Fruit fly (Drosophila melanogaster) whole organism, embryonic: ENCODE results near the gene CG14015.

Experiments used
- Antp ChIP-seq: fragments of 200-800 bp; sonication (Bioruptor generic); optimal IDR thresholded peaks from 3 replicates; lab custom pipeline; 2016; ENCODE audit warnings: missing biosample characterization, missing genetic modification characterization
- CG10979 ChIP-seq: fragments of 200-800 bp; sonication (Bioruptor generic); optimal IDR thresholded peaks from 2 replicates; lab custom pipeline; 2018; ENCODE audit warnings: missing biosample characterization, mild to moderate bottlenecking, missing genetic modification characterization, moderate library complexity
- CG11696 ChIP-seq: fragments of 200-800 bp; sonication (Bioruptor generic); IDR thresholded peaks from 2 replicates; pipeline ENCODE4 v1.3.6; 2022; ENCODE audit warnings: missing biosample characterization, missing genetic modification characterization
- CG12236 ChIP-seq: fragments of 200-800 bp; sonication (Bioruptor generic); optimal IDR thresholded peaks from 2 replicates; lab custom pipeline; 2016; ENCODE audit warnings: missing biosample characterization, missing genetic modification characterization
- CG12391 ChIP-seq: fragments of 200-800 bp; sonication (Bioruptor generic); optimal IDR thresholded peaks from 3 replicates; lab custom pipeline; 2018; ENCODE audit warnings: missing biosample characterization, mild to moderate bottlenecking, missing genetic modification characterization, moderate library complexity
- CG12769 ChIP-seq: fragments of 200-800 bp; sonication (Bioruptor generic); optimal IDR thresholded peaks from 2 replicates; lab custom pipeline; 2019; ENCODE audit warnings: missing biosample characterization, mild to moderate bottlenecking, missing genetic modification characterization, moderate library complexity
- CG12942 ChIP-seq: fragments of 200-800 bp; sonication (Bioruptor generic); optimal IDR thresholded peaks from 3 replicates; lab custom pipeline; 2016; ENCODE audit warnings: missing biosample characterization, missing genetic modification characterization
- CG13424 ChIP-seq: fragments of 200-800 bp; sonication (Bioruptor generic); optimal IDR thresholded peaks from 2 replicates; lab custom pipeline; 2019; ENCODE audit warnings: missing biosample characterization, mild to moderate bottlenecking, missing genetic modification characterization, moderate library complexity
- CG18619 ChIP-seq: fragments of 200-800 bp; sonication (Bioruptor generic); optimal IDR thresholded peaks from 3 replicates; lab custom pipeline; 2017; ENCODE audit warnings: missing biosample characterization, mild to moderate bottlenecking, missing genetic modification characterization
- CG2712 ChIP-seq: fragments of 200-800 bp; optimal IDR thresholded peaks from 3 replicates; lab custom pipeline; 2019; ENCODE audit warnings: missing biosample characterization, mild to moderate bottlenecking, missing genetic modification characterization, moderate library complexity
- CG3726 ChIP-seq: fragments of 200-800 bp; sonication (Bioruptor generic); IDR thresholded peaks from 3 replicates; pipeline ENCODE4, ENCODE4 v1.3.6; 2022; ENCODE audit warnings: missing biosample characterization, missing genetic modification characterization
- CG42726 ChIP-seq: fragments of 200-800 bp; sonication (Bioruptor generic); IDR thresholded peaks from 2 replicates; pipeline ENCODE4 v1.3.6; 2022; ENCODE audit warnings: missing biosample characterization, missing genetic modification characterization; ENCODE audit not compliant: partially characterized antibody
- CG6689 ChIP-seq: fragments of 200-800 bp; sonication (Bioruptor generic); IDR thresholded peaks from 2 replicates; pipeline ENCODE4 v1.3.6; 2022; ENCODE audit warnings: missing biosample characterization, missing genetic modification characterization
- CG7839 ChIP-seq: fragments of 200-800 bp; sonication (Bioruptor generic); optimal IDR thresholded peaks from 3 replicates; lab custom pipeline; 2018; ENCODE audit warnings: missing biosample characterization, mild to moderate bottlenecking, missing genetic modification characterization, moderate library complexity
- CG9797 ChIP-seq: fragments of 200-800 bp; sonication (Bioruptor generic); optimal IDR thresholded peaks from 3 replicates; lab custom pipeline; 2018; ENCODE audit warnings: missing biosample characterization, mild to moderate bottlenecking, missing genetic modification characterization
- Dll ChIP-seq: fragments of 200-800 bp; sonication (Bioruptor generic); IDR thresholded peaks from 4 replicates; pipeline ENCODE4 v1.3.6; 2022; ENCODE audit warnings: missing biosample characterization, missing genetic modification characterization; ENCODE audit not compliant: partially characterized antibody
- Doc3 ChIP-seq: fragments of 200-800 bp; sonication (Bioruptor generic); IDR thresholded peaks from 3 replicates; pipeline ENCODE4 v1.3.6; 2022; ENCODE audit warnings: missing biosample characterization, missing genetic modification characterization; ENCODE audit not compliant: partially characterized antibody
- Eip74EF ChIP-seq, 2 experiments: fragments of 200-800 bp in 1 of 2; fragments of >200 bp in 1 of 2; sonication (Bioruptor generic) in 1 of 2; optimal IDR thresholded peaks; 2 replicates each; lab custom pipeline; 2017 to 2019; ENCODE audit warnings: missing biosample characterization in 2 of 2, missing genetic modification characterization in 2 of 2, mild to moderate bottlenecking in 1 of 2, moderate library complexity in 1 of 2
- Fer1 ChIP-seq: fragments of 200-800 bp; sonication (Bioruptor generic); optimal IDR thresholded peaks from 2 replicates; lab custom pipeline; 2017; ENCODE audit warnings: missing biosample characterization, mild to moderate bottlenecking, missing genetic modification characterization
- Fer2 ChIP-seq: fragments of 200-800 bp; sonication (Bioruptor generic); optimal IDR thresholded peaks from 2 replicates; lab custom pipeline; 2018; ENCODE audit warnings: missing biosample characterization, mild to moderate bottlenecking, missing genetic modification characterization, moderate library complexity
- Hr3 ChIP-seq: fragments of 200-800 bp; sonication (Bioruptor generic); optimal IDR thresholded peaks from 3 replicates; lab custom pipeline; 2016; ENCODE audit warnings: missing biosample characterization, missing genetic modification characterization
- MTF-1 ChIP-seq: fragments of 200-800 bp; sonication (Bioruptor generic); optimal IDR thresholded peaks from 2 replicates; lab custom pipeline; 2018; ENCODE audit warnings: missing biosample characterization, mild to moderate bottlenecking, missing genetic modification characterization, borderline replicate concordance
- Med ChIP-seq: fragments of 200-800 bp; sonication (Bioruptor generic); peaks from one replicate; lab custom pipeline; 2016; ENCODE audit warnings: missing biosample characterization, missing genetic modification characterization, mild to moderate bottlenecking, inconsistent platforms, moderate library complexity
- Mes4 ChIP-seq: fragments of 200-800 bp; sonication (Bioruptor generic); optimal IDR thresholded peaks from 2 replicates; lab custom pipeline; 2016; ENCODE audit warnings: missing biosample characterization, missing genetic modification characterization
- NfI ChIP-seq: fragments of 200-800 bp; sonication (Bioruptor generic); optimal IDR thresholded peaks from 3 replicates; lab custom pipeline; 2018; ENCODE audit warnings: missing biosample characterization, mild to moderate bottlenecking, missing genetic modification characterization, moderate library complexity
- Pdp1 ChIP-seq, 2 experiments: fragments of 200-800 bp; sonication (Bioruptor generic); optimal IDR thresholded peaks; 3 replicates each; lab custom pipeline; 2016; ENCODE audit warnings: missing biosample characterization in 2 of 2, missing genetic modification characterization in 2 of 2, mild to moderate bottlenecking in 1 of 2, moderate library complexity in 1 of 2
- Rfx ChIP-seq: fragments of 200-800 bp; sonication (Bioruptor generic); IDR thresholded peaks from 2 replicates; pipeline ENCODE4 v1.3.6; 2022; ENCODE audit warnings: missing biosample characterization, missing genetic modification characterization
- Sry-β ChIP-seq: fragments of 200-800 bp; sonication (Bioruptor generic); optimal IDR thresholded peaks from 2 replicates; lab custom pipeline; 2018; ENCODE audit warnings: missing biosample characterization, mild to moderate bottlenecking, missing genetic modification characterization, moderate library complexity
- Usf ChIP-seq: fragments of 200-800 bp; sonication (Bioruptor generic); optimal IDR thresholded peaks from 2 replicates; lab custom pipeline; 2017; ENCODE audit warnings: missing genotype, missing biosample characterization, missing genetic modification characterization
- YL-1 ChIP-seq: fragments of 200-800 bp; sonication (Bioruptor generic); optimal IDR thresholded peaks from 3 replicates; lab custom pipeline; 2017; ENCODE audit warnings: missing biosample characterization, mild to moderate bottlenecking, missing genetic modification characterization
- chm ChIP-seq: fragments of 200-800 bp; sonication (Bioruptor generic); IDR thresholded peaks from 2 replicates; pipeline ENCODE4 v1.3.6; 2022; ENCODE audit warnings: missing biosample characterization, missing genetic modification characterization
- crp ChIP-seq, 2 experiments: fragments of 200-800 bp; sonication (Bioruptor generic); optimal IDR thresholded peaks; 2 replicates in 1 of 2; 3 replicates in 1 of 2; lab custom pipeline; 2017; ENCODE audit warnings: missing biosample characterization in 2 of 2, missing genetic modification characterization in 2 of 2, mild to moderate bottlenecking in 1 of 2, moderate library complexity in 1 of 2
- eve ChIP-seq, 2 experiments: fragments of >200 bp; optimal IDR thresholded peaks; 2 replicates each; lab custom pipeline; 2017; ENCODE audit warnings: missing biosample characterization in 2 of 2, missing genetic modification characterization in 2 of 2
- exex ChIP-seq: fragments of 200-800 bp; sonication (Bioruptor generic); optimal IDR thresholded peaks from 4 replicates; lab custom pipeline; 2018; ENCODE audit warnings: missing biosample characterization, mild to moderate bottlenecking, missing genetic modification characterization, moderate library complexity
- fd96Cb ChIP-seq: fragments of 200-800 bp; sonication (Bioruptor generic); optimal IDR thresholded peaks from 2 replicates; lab custom pipeline; 2018; ENCODE audit warnings: missing biosample characterization, mild to moderate bottlenecking, missing genetic modification characterization, moderate library complexity
- hkb ChIP-seq, 2 experiments: fragments of 200-800 bp in 1 of 2; fragments of >200 bp in 1 of 2; sonication (Bioruptor generic) in 1 of 2; IDR thresholded peaks in 1 of 2; optimal IDR thresholded peaks in 1 of 2; 2 replicates each; pipeline versions ENCODE4 v1.3.6 to Lab custom; 2017 to 2022; ENCODE audit warnings: missing biosample characterization in 1 of 2, missing genetic modification characterization in 1 of 2
- insv ChIP-seq, 2 experiments: fragments of 200-800 bp; sonication (Bioruptor generic); optimal IDR thresholded peaks; 3 replicates each; lab custom pipeline; 2016 to 2018; ENCODE audit warnings: missing biosample characterization in 2 of 2, missing genetic modification characterization in 2 of 2
- lmd ChIP-seq: fragments of 200-800 bp; sonication (Bioruptor generic); IDR thresholded peaks from 2 replicates; pipeline ENCODE4 v1.3.6; 2022; ENCODE audit warnings: missing biosample characterization, missing genetic modification characterization
- nom ChIP-seq: fragments of 200-800 bp; sonication (Bioruptor generic); optimal IDR thresholded peaks from 2 replicates; lab custom pipeline; 2017; ENCODE audit warnings: missing biosample characterization, missing genetic modification characterization, mild to moderate bottlenecking, moderate library complexity, missing genetic modification reagents
- pan ChIP-seq, 4 experiments: fragments of >200 bp in 3 of 4; fragments of 200-800 bp in 1 of 4; sonication (Bioruptor generic) in 1 of 4; optimal IDR thresholded peaks in 3 of 4; IDR thresholded peaks in 1 of 4; 2 replicates each; pipeline versions ENCODE4 v1.3.6 to Lab custom; 2017 to 2022; ENCODE audit warnings: missing biosample characterization in 2 of 4, missing genetic modification characterization in 2 of 4, mixed read lengths in 1 of 4
- pita ChIP-seq: fragments of 200-800 bp; sonication (Bioruptor generic); optimal IDR thresholded peaks from 2 replicates; lab custom pipeline; 2017; ENCODE audit warnings: missing biosample characterization, mild to moderate bottlenecking, missing genetic modification characterization
- pzg ChIP-seq: fragments of 200-800 bp; sonication (Bioruptor generic); optimal IDR thresholded peaks from 3 replicates; lab custom pipeline; 2018; ENCODE audit warnings: missing biosample characterization, mild to moderate bottlenecking, missing genetic modification characterization, moderate library complexity
- rib ChIP-seq: fragments of 200-800 bp; sonication (Bioruptor generic); IDR thresholded peaks from 2 replicates; pipeline ENCODE4 v1.3.6; 2022; ENCODE audit warnings: missing biosample characterization, missing genetic modification characterization
- sd ChIP-seq: fragments of 200-800 bp; sonication (Bioruptor generic); optimal IDR thresholded peaks from 3 replicates; lab custom pipeline; 2018; ENCODE audit warnings: missing biosample characterization, mild to moderate bottlenecking, missing genetic modification characterization, moderate library complexity
- seq ChIP-seq: fragments of 200-800 bp; sonication (Bioruptor generic); IDR thresholded peaks from 2 replicates; pipeline ENCODE4 v1.3.6; 2022; ENCODE audit warnings: missing biosample characterization, missing genetic modification characterization
- tin ChIP-seq: fragments of 200-800 bp; sonication (Bioruptor generic); optimal IDR thresholded peaks from 3 replicates; lab custom pipeline; 2016; ENCODE audit warnings: missing biosample characterization, missing genetic modification characterization
- trem ChIP-seq: fragments of 200-800 bp; optimal IDR thresholded peaks from 3 replicates; lab custom pipeline; 2019; ENCODE audit warnings: missing biosample characterization, mild to moderate bottlenecking, missing genetic modification characterization, moderate library complexity
- ttk ChIP-seq: fragments of 200-800 bp; sonication (Bioruptor generic); IDR thresholded peaks from 2 replicates; pipeline ENCODE4 v2.1.2; 2022; ENCODE audit warnings: missing biosample characterization, missing genetic modification characterization

CG14015 gene

DNA sequence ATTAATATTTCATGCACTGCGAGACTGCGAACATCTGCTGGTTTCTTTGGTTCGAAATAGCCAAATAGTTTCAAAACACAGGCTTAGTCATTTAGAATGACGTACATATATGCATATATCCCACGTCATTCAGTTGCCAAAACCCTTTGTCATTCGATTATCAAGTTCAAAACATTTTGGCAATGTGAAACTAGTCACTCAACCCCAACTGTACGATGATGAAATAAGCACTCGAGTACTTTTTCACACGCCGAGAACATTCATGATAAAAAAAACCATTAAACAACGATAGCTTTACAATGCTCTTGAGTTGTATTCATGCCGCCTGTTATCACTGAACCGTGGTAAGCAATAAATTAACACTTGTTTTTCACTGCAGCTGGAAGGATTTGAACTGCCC lies 18.2 kb downstream of the CG14015 start:
- TF ChIP-seq chm (GFP tag; lab: Robert Waterston, UW) = no peak
- TF ChIP-seq nom (GFP tag; lab: Kevin White, UChicago) = no peak
- no peak for TF ChIP-seq eve (GFP tag; optimal IDR thresholded peaks at IDR 0.05; lab: Kevin White, UChicago)
- TF ChIP-seq Mes4 (GFP tag; lab: Kevin White, UChicago) = no peak
- no peak for TF ChIP-seq lmd (GFP tag; lab: Robert Waterston, UW)
- TF ChIP-seq exex (tag; lab: Kevin White, UChicago) = peak; percentile 33
- TF ChIP-seq CG42726 (GFP tag; lab: Robert Waterston, UW) = no peak
- no peak for TF ChIP-seq seq (GFP tag; lab: Robert Waterston, UW)
- no peak for TF ChIP-seq ttk (GFP tag; lab: Robert Waterston, UW)
- no peak for TF ChIP-seq pan (optimal IDR thresholded peaks at IDR 0.05; lab: Kevin White, UChicago)
- peak in 1 of 2 experiments; percentile 7 for TF ChIP-seq pan (GFP tag; optimal IDR thresholded peaks at IDR 0.05 in 1 of 2, IDR thresholded peaks at IDR 0.05 in 1 of 2)
- TF ChIP-seq Doc3 = no peak
- no peak for TF ChIP-seq Eip74EF (GFP tag; optimal IDR thresholded peaks at IDR 0.05; lab: Kevin White, UChicago)
- no peak for TF ChIP-seq CG18619 (GFP tag; lab: Kevin White, UChicago)
- TF ChIP-seq CG12769 (tag; lab: Kevin White, UChicago) = no peak
- TF ChIP-seq CG3726 (GFP tag; lab: Robert Waterston, UW) = no peak
- no peak for TF ChIP-seq pzg (GFP tag; lab: Kevin White, UChicago)
- TF ChIP-seq Pdp1 (GFP tag; optimal IDR thresholded peaks at IDR 0.05; lab: Kevin White, UChicago) = peak in 1 of 2 experiments; percentile 20
- TF ChIP-seq MTF-1 (GFP tag; lab: Kevin White, UChicago) = no peak
- no peak for TF ChIP-seq rib (GFP tag; lab: Robert Waterston, UW)
- peak; percentile 71 for TF ChIP-seq CG11696 (GFP tag; lab: Robert Waterston, UW)
- TF ChIP-seq pita (GFP tag; lab: Kevin White, UChicago) = no peak
- TF ChIP-seq insv (GFP tag; optimal IDR thresholded peaks at IDR 0.05; lab: Kevin White, UChicago) = no peak
- TF ChIP-seq Med (GFP tag; lab: Kevin White, UChicago) = no peak
- no peak for TF ChIP-seq YL-1
- TF ChIP-seq Dll (GFP tag; lab: Robert Waterston, UW) = no peak
- TF ChIP-seq CG7839 (tag; lab: Kevin White, UChicago) = peak; percentile 11
- no peak for TF ChIP-seq Fer1 (GFP tag; lab: Kevin White, UChicago)
- TF ChIP-seq hkb (optimal IDR thresholded peaks at IDR 0.05; lab: Kevin White, UChicago) = no peak
- no peak for TF ChIP-seq hkb (GFP tag; IDR thresholded peaks at IDR 0.05; lab: Robert Waterston, UW)
- no peak for TF ChIP-seq tin (GFP tag; lab: Kevin White, UChicago)
- no peak for TF ChIP-seq CG12942
- TF ChIP-seq CG12236 = no peak
- TF ChIP-seq fd96Cb (tag; lab: Kevin White, UChicago) = no peak

dm6 chr2L:5519846-5520384 lies 19.1 kb downstream of the CG14015 start, which contains the start of the genes CG7382 and cl:
CG7382 (minus strand) TSS chr2L:5519896.
cl (plus strand) TSS chr2L:5520135.
- TF ChIP-seq Rfx (GFP tag; lab: Robert Waterston, UW) (peak; percentile 40; the same call in 1 of the 2 replicates), Antp (GFP tag; lab: Kevin White, UChicago) (peak; percentile 9), CG10979 (tag; lab: Kevin White, UChicago) (peak; percentile 24), Usf (GFP tag; lab: Kevin White, UChicago) (no peak), Hr3 (GFP tag; lab: Kevin White, UChicago) (peak; percentile 21), crp (GFP tag; optimal IDR thresholded peaks at IDR 0.05; lab: Kevin White, UChicago) (peak; percentile 60 to 94), trem (tag; lab: Kevin White, UChicago) (peak; percentile 30), CG9797 (peak; percentile 31), NfI (GFP tag; lab: Kevin White, UChicago) (peak; percentile 43), sd (peak; percentile 59), CG6689 (no peak), Fer2 (tag; lab: Kevin White, UChicago) (peak; percentile 9), CG13424 (tag; lab: Kevin White, UChicago) (peak; percentile 73), Sry-β (GFP tag; lab: Kevin White, UChicago) (peak; percentile 98), CG12391 (tag; lab: Kevin White, UChicago) (peak; percentile 72), CG2712 (tag; lab: Kevin White, UChicago) (peak; percentile 62)
